Fruit fly (Drosophila melanogaster) whole organism, adult: Measurements from ENCODE around the gene CG3984.

ENCODE experiments used
- CG11617 ChIP-seq: fragments of 200-800 bp; sonication (Bioruptor generic); optimal IDR thresholded peaks from 2 replicates; lab custom pipeline; 2017; ENCODE audit warnings: mild to moderate bottlenecking, missing biosample characterization, missing genetic modification reagents, missing genetic modification characterization
- CG14711 ChIP-seq: fragments of 200-800 bp; sonication (Bioruptor generic); optimal IDR thresholded peaks from 2 replicates; lab custom pipeline; 2018; ENCODE audit warnings: missing biosample characterization, mild to moderate bottlenecking, missing genetic modification characterization, moderate library complexity
- CG1620 ChIP-seq: fragments of 200-800 bp; sonication (Bioruptor generic); optimal IDR thresholded peaks from 2 replicates; lab custom pipeline; 2016; ENCODE audit warnings: missing biosample characterization, missing genetic modification characterization
- CG7045 ChIP-seq: fragments of 200-800 bp; sonication (Bioruptor generic); optimal IDR thresholded peaks from 2 replicates; lab custom pipeline; 2017; ENCODE audit warnings: missing biosample characterization, mild to moderate bottlenecking, missing genetic modification characterization
- CG7101 ChIP-seq: fragments of 200-800 bp; sonication (Bioruptor generic); optimal IDR thresholded peaks from 2 replicates; lab custom pipeline; 2018; ENCODE audit warnings: missing biosample characterization, mild to moderate bottlenecking, missing genetic modification characterization, moderate library complexity
- bab1 ChIP-seq: fragments of 200-800 bp; sonication (Bioruptor generic); optimal IDR thresholded peaks from 3 replicates; lab custom pipeline; 2019; ENCODE audit warnings: missing biosample characterization, mild to moderate bottlenecking, missing genetic modification characterization, moderate library complexity

DNA sequence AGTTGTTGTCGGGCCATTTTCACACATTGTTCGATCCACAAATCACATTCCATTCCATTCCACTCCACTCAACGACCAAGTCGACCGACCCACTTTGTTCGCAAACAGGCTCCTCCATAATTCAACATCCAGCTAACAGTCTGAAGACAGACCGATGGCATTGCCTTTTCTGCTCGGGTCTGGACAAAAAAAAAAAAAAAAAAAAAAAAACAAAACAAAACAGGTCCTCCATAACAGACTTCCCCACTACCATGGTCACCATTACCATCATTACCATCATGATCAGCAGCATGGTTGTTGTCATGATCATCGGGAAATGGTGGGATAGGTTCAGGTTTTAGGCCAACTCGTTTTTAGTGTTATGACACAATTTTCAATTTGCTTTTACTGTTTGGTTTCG is 24.7 kb upstream of the CG3984 start:
- TF ChIP-seq CG7101 (tag; lab: Kevin White, UChicago): no peak
- TF ChIP-seq bab1 (GFP tag; lab: Kevin White, UChicago): no peak
- no peak for TF ChIP-seq CG1620
- no peak for TF ChIP-seq CG11617 (GFP tag; lab: Kevin White, UChicago)
- TF ChIP-seq CG14711 (tag; lab: Kevin White, UChicago): no peak
- no peak for TF ChIP-seq CG7045 (GFP tag; lab: Kevin White, UChicago)
